Fruit fly (Drosophila melanogaster) whole organism, wandering third instar larva: ENCODE results near the gene CG9922.
A peak's percentile ranks its signal among the peaks of the same experiment; 100 is the strongest.

Experiments used
- Abd-B ChIP-seq: fragments of >200 bp; optimal IDR thresholded peaks from 2 replicates; lab custom pipeline; 2017; ENCODE audit warnings: missing biosample characterization, missing genetic modification characterization
- CG32264 ChIP-seq: fragments of 200-800 bp; sonication (Bioruptor generic); optimal IDR thresholded peaks from 2 replicates; lab custom pipeline; 2016; ENCODE audit warnings: missing biosample characterization, missing genetic modification characterization
- Dfd ChIP-seq: fragments of >200 bp; optimal IDR thresholded peaks from 2 replicates; lab custom pipeline; 2017; ENCODE audit warnings: missing biosample characterization, missing genetic modification characterization
- Dif ChIP-seq: fragments of 200-275, 200-300 bp; sonication (Bioruptor generic); optimal IDR thresholded peaks from 2 replicates; lab custom pipeline; 2018; ENCODE audit warnings: missing biosample characterization, missing genetic modification characterization; ENCODE audit not compliant: partially characterized antibody
- GATAd ChIP-seq: sonication (Bioruptor generic); optimal IDR thresholded peaks from 2 replicates; lab custom pipeline; 2016; ENCODE audit warnings: missing biosample characterization, missing genetic modification characterization
- HLH106 ChIP-seq: fragments of 200-800 bp; optimal IDR thresholded peaks from 3 replicates; lab custom pipeline; 2019; ENCODE audit warnings: missing biosample characterization, mild to moderate bottlenecking, missing genetic modification characterization, moderate library complexity
- Hnf4 ChIP-seq: fragments of 200-800 bp; sonication (Bioruptor generic); optimal IDR thresholded peaks from 2 replicates; lab custom pipeline; 2016; ENCODE audit warnings: missing biosample characterization, mild to moderate bottlenecking, missing genetic modification characterization
- Hr78 ChIP-seq: fragments of >200 bp; optimal IDR thresholded peaks from 2 replicates; lab custom pipeline; 2017; ENCODE audit warnings: missing biosample characterization, missing genetic modification characterization
- Hr83 ChIP-seq: fragments of 200-300 bp; sonication (Bioruptor generic); optimal IDR thresholded peaks from 2 replicates; lab custom pipeline; 2016; ENCODE audit warnings: missing biosample characterization, mild to moderate bottlenecking, missing genetic modification characterization, moderate library complexity; ENCODE audit not compliant: poor library complexity, severe bottlenecking
- Mio ChIP-seq: sonication (Bioruptor generic); optimal IDR thresholded peaks from 2 replicates; lab custom pipeline; 2016; ENCODE audit warnings: missing biosample characterization, missing genetic modification characterization
- N ChIP-seq: fragments of >200 bp; optimal IDR thresholded peaks from 2 replicates; lab custom pipeline; 2018; ENCODE audit warnings: missing biosample characterization, missing external identifiers, missing genetic modification characterization
- OdsH ChIP-seq: fragments of 200-800 bp; sonication (Bioruptor generic); optimal IDR thresholded peaks from 2 replicates; lab custom pipeline; 2016; ENCODE audit warnings: missing biosample characterization, mild to moderate bottlenecking, missing genetic modification characterization
- Rel ChIP-seq, 2 experiments: fragments of 200-800 bp; sonication (Bioruptor generic) in 1 of 2; optimal IDR thresholded peaks; 2 replicates in 1 of 2; 3 replicates in 1 of 2; lab custom pipeline; 2016 to 2019; ENCODE audit warnings: mild to moderate bottlenecking in 2 of 2, missing biosample characterization in 2 of 2, missing genetic modification characterization in 2 of 2, moderate library complexity in 1 of 2
- Sp1 ChIP-seq: fragments of 200-800 bp; sonication (Bioruptor generic); optimal IDR thresholded peaks from 3 replicates; lab custom pipeline; 2019; ENCODE audit warnings: missing biosample characterization, mild to moderate bottlenecking, missing genetic modification characterization, moderate library complexity
- dl ChIP-seq, 2 experiments: fragments of 175-275, 200-275 bp in 1 of 2; fragments of 200-275 bp in 1 of 2; sonication (Bioruptor generic); optimal IDR thresholded peaks; lab custom pipeline; 2018; ENCODE audit warnings: mild to moderate bottlenecking in 2 of 2, missing biosample characterization in 2 of 2, missing genetic modification characterization in 2 of 2, moderate library complexity in 2 of 2; ENCODE audit not compliant: partially characterized antibody in 2 of 2, insufficient read depth in 1 of 2
- dmrt93B ChIP-seq: fragments of 200-800 bp; sonication (Bioruptor generic); optimal IDR thresholded peaks from 2 replicates; lab custom pipeline; 2018; ENCODE audit warnings: missing biosample characterization, mild to moderate bottlenecking, missing genetic modification characterization
- dsf ChIP-seq: sonication (Bioruptor generic); optimal IDR thresholded peaks from 2 replicates; lab custom pipeline; 2016; ENCODE audit warnings: missing biosample characterization, missing genetic modification characterization, borderline replicate concordance
- ey ChIP-seq: fragments of 200-800 bp; sonication (Bioruptor generic); optimal IDR thresholded peaks from 2 replicates; lab custom pipeline; 2016; ENCODE audit warnings: missing biosample characterization, missing genetic modification characterization
- foxo ChIP-seq, 2 experiments: fragments of 200-800 bp; sonication (Bioruptor generic); optimal IDR thresholded peaks; 2 replicates in 1 of 2; 3 replicates in 1 of 2; lab custom pipeline; 2016 to 2017; ENCODE audit warnings: missing biosample characterization in 2 of 2, missing genetic modification characterization in 2 of 2
- fru ChIP-seq: fragments of 200-800 bp; sonication (Bioruptor generic); optimal IDR thresholded peaks from 3 replicates; lab custom pipeline; 2016; ENCODE audit warnings: missing biosample characterization, mild to moderate bottlenecking, missing genetic modification characterization
- h ChIP-seq: fragments of 200-800 bp; sonication (Bioruptor generic); optimal IDR thresholded peaks from 3 replicates; lab custom pipeline; 2016; ENCODE audit warnings: missing biosample characterization, mild to moderate bottlenecking, missing genetic modification characterization
- jim ChIP-seq: fragments of 175-275, 200-325 bp; sonication (Bioruptor generic); optimal IDR thresholded peaks from 2 replicates; lab custom pipeline; 2016; ENCODE audit warnings: missing biosample characterization, mild to moderate bottlenecking, missing genetic modification characterization
- lola ChIP-seq: fragments of >200 bp; optimal IDR thresholded peaks from 2 replicates; lab custom pipeline; 2017; ENCODE audit warnings: missing biosample characterization, missing genetic modification characterization
- psq ChIP-seq: fragments of 200-800 bp; sonication (Bioruptor generic); optimal IDR thresholded peaks from 3 replicates; lab custom pipeline; 2017; ENCODE audit warnings: missing biosample characterization, mild to moderate bottlenecking, missing genetic modification characterization, moderate library complexity
- rgr ChIP-seq: fragments of 200-800 bp; sonication (Bioruptor generic); optimal IDR thresholded peaks from 3 replicates; lab custom pipeline; 2016; ENCODE audit warnings: missing biosample characterization, mild to moderate bottlenecking, missing genetic modification characterization
- sage ChIP-seq: fragments of 200-800 bp; sonication (Bioruptor generic); optimal IDR thresholded peaks from 2 replicates; lab custom pipeline; 2016; ENCODE audit warnings: missing biosample characterization, mild to moderate bottlenecking, missing genetic modification characterization
- sv ChIP-seq: fragments of 200-800 bp; sonication (Bioruptor generic); optimal IDR thresholded peaks from 3 replicates; lab custom pipeline; 2016; ENCODE audit warnings: missing biosample characterization, missing genetic modification characterization
- tai ChIP-seq: sonication (Bioruptor generic); optimal IDR thresholded peaks from 2 replicates; lab custom pipeline; 2016; ENCODE audit warnings: missing biosample characterization, missing genetic modification characterization
- woc ChIP-seq: sonication (Bioruptor generic); optimal IDR thresholded peaks from 2 replicates; lab custom pipeline; 2016; ENCODE audit warnings: missing biosample characterization, mild to moderate bottlenecking, missing genetic modification characterization

CG9922 gene

DNA sequence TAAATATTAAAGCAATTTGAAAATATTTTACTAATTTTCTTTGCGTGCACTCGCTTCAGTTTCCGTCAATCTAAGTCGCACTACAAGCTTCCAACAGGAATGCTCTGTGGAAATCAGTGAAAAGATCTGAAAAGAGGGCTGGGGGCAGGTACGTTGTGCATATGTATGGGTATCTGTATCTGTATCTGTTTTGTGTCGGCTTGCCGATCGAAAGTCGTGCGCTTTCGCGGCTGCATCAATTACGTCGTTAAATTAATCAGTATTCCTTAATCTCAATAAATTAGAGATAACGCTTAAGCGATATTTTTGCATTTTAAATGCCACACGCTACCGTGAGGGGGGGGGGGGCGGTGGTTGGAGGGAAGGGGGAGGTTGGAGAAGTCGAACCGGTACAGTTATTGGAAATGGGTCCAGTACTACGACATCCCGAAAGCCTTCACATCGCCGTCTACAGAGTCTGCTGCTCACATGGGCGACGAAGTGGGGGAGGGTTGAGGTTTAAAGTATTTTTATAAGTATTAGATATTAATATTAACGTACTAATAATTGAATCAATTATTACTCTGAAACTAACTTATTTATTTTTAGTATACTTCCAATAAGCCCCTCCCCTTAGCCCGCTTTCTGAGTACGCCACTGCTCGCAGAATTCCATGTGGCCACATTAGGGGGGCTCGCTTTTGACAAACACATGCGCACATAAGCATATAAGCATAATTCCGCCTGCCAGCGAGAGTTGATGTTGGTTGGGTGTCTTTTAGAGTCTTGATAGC, 17.0 kb upstream of the CG9922 start (continued):
- TF ChIP-seq tai (peak; percentile 44), OdsH (GFP tag; lab: Kevin White, UChicago) (peak; percentile 97), ey (GFP tag; lab: Kevin White, UChicago) (peak; percentile 88), Abd-B (GFP tag; lab: Kevin White, UChicago) (no peak), Dif (GFP tag; lab: Kevin White, UChicago) (no peak), foxo (GFP tag; optimal IDR thresholded peaks at IDR 0.05; lab: Kevin White, UChicago) (peak; percentile 51 to 96)

DNA sequence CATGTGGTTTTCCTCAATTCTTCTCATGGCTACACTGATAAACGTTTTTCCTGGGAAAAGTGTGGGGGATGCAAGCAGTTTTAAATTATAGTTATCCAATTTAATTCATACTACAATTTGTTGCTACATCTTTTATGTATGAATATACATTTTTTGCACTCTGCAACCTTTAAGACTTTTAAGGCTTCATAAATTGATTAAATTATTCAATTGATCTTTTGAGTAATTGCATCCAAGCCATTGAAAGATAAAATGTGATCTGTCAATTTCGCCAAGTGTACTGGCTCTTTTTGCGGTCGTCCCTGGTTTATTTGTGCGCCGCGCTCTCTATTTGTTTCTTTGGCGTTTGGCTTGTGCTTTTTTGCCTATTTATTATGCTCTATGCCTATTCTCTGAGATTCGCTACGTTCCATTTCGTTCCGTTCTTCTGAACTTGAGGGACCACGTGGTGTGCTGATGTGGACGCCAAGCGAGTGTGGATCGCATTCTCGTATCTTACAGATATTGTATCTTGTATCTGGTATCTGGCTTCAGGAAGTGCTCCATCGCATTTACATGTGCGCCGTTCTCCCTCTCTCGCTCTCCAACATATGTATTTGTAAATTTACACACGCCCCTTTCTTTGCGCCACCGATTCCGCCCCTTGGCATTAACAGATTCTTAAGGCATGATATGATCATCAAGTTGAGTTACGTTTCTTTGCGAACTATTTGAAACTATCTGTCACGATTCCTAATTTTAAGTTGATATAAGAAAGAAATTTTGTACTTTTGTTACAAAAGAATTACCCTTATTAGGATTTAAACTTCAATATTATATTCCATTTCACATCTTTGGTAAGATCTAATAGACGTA, 16.2 kb upstream of the CG9922 start:
- TF ChIP-seq Sp1 (GFP tag; lab: Kevin White, UChicago): no peak
- TF ChIP-seq dmrt93B (GFP tag; lab: Kevin White, UChicago): no peak
- no peak for TF ChIP-seq Hnf4 (GFP tag; lab: Kevin White, UChicago)
- no peak for TF ChIP-seq Dif (GFP tag; lab: Kevin White, UChicago)
- no peak for TF ChIP-seq tai
- TF ChIP-seq rgr: peak; percentile 10
- no peak for TF ChIP-seq woc
- no peak for TF ChIP-seq Abd-B (GFP tag; lab: Kevin White, UChicago)
- TF ChIP-seq lola (GFP tag; lab: Kevin White, UChicago): no peak
- TF ChIP-seq sv: peak; percentile 73
- no peak for TF ChIP-seq Mio (GFP tag; lab: Kevin White, UChicago)
- TF ChIP-seq OdsH (GFP tag; lab: Kevin White, UChicago): no peak
- TF ChIP-seq dsf (GFP tag; lab: Kevin White, UChicago): no peak
- peak; percentile 11 for TF ChIP-seq HLH106 (tag; lab: Kevin White, UChicago)
- TF ChIP-seq foxo (GFP tag; optimal IDR thresholded peaks at IDR 0.05; lab: Kevin White, UChicago): peak in 1 of 2 experiments; percentile 31
- TF ChIP-seq h (GFP tag; lab: Kevin White, UChicago): peak; percentile 35
- peak; percentile 8 for TF ChIP-seq fru (GFP tag; lab: Kevin White, UChicago)

DNA sequence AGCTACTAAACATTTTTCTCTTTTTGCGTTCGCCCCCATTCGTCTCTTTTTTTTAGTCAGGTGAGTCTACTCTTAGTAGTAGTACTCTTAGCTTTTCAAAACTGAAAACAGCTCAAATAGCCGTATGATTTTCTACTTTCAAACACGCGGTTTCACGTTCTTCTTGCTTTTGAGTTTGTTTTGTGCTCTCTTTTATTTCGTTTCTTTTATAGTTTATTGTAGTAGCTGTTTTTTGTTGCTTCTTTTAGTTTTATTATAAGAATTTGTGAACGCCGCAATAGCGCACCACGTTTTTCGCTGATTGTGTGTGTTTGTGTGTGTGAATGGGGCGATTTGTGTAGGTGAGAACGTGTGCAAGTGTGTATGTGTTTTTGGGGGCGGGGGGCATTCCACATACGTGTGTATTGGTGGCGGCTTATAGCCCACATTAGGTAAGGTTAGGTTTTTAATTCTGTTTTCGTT, 15.2 kb upstream of the CG9922 start:
- peak; percentile 1 for TF ChIP-seq h (GFP tag; lab: Kevin White, UChicago)
- TF ChIP-seq N (GFP tag; lab: Kevin White, UChicago): peak; percentile 54
- TF ChIP-seq GATAd (GFP tag; lab: Kevin White, UChicago): no peak
- TF ChIP-seq sage (GFP tag; lab: Kevin White, UChicago): no peak
- TF ChIP-seq Hr78 (GFP tag; lab: Kevin White, UChicago): no peak
- TF ChIP-seq Rel (GFP tag; optimal IDR thresholded peaks at IDR 0.05; lab: Kevin White, UChicago): no peak
- peak; percentile 11 for TF ChIP-seq Rel (tag; optimal IDR thresholded peaks at IDR 0.05; lab: Kevin White, UChicago)

DNA sequence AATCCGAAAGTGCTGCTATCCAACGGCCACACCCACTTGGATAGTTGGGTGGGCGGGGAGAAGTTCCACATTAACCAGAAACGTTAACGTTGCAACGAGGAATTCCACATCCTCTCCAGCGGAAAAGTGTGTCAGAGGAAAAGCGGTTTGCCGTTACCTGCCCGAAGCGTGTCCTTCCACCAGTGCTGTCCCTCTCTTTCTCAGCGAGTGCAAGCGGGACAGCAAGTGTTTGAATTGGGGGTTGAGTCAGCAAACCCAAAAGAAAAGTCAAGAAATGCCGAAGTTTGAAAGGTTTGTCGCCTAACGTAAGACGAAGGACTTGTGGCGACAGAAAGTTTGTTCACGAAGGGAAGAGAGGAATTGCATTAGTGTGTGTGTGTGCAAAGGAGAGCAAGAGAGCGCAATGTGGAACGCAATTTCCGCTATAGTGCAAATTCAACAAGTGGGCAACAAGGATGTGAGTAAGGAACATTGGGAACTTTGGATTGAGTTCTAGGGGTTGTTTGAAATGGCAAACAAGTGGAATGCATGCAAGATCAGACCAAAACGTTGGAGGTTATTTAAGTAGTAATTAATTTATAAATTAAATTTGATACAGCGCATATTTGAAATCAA, 14.5 kb upstream of the CG9922 start:
- TF ChIP-seq tai (no peak), h (GFP tag; lab: Kevin White, UChicago) (no peak), dl (GFP tag; optimal IDR thresholded peaks at IDR 0.05; lab: Kevin White, UChicago; ENCODE audit: insufficient read depth in 1 of 2, partially characterized antibody in 2 of 2) (no peak), dmrt93B (GFP tag; lab: Kevin White, UChicago) (no peak), OdsH (GFP tag; lab: Kevin White, UChicago) (no peak), fru (GFP tag; lab: Kevin White, UChicago) (no peak), Hr83 (GFP tag; lab: Kevin White, UChicago) (no peak), ey (GFP tag; lab: Kevin White, UChicago) (no peak), Dfd (no peak), HLH106 (tag; lab: Kevin White, UChicago) (no peak), jim (GFP tag; lab: Kevin White, UChicago) (no peak), psq (GFP tag; lab: Kevin White, UChicago) (no peak), Sp1 (GFP tag; lab: Kevin White, UChicago) (no peak), woc (no peak), lola (GFP tag; lab: Kevin White, UChicago) (no peak), Rel (GFP tag; optimal IDR thresholded peaks at IDR 0.05; lab: Kevin White, UChicago) (no peak), Rel (tag; optimal IDR thresholded peaks at IDR 0.05; lab: Kevin White, UChicago) (no peak), CG32264 (GFP tag; lab: Kevin White, UChicago) (no peak), sage (GFP tag; lab: Kevin White, UChicago) (no peak)
